Fruit fly (Drosophila melanogaster) whole organism, embryonic: ENCODE measurements around the gene AlaRS.

Experiments used
- ATbp ChIP-seq: fragments of 200-800 bp; sonication (Bioruptor generic); optimal IDR thresholded peaks from 2 replicates; lab custom pipeline; 2017; ENCODE audit warnings: missing biosample characterization, mild to moderate bottlenecking, missing genetic modification characterization, missing genetic modification reagents
- Asciz ChIP-seq: fragments of 200-800 bp; sonication (Bioruptor generic); optimal IDR thresholded peaks from 2 replicates; lab custom pipeline; 2017; ENCODE audit warnings: missing biosample characterization, mild to moderate bottlenecking, missing genetic modification characterization, missing genetic modification reagents
- B-H2 ChIP-seq: fragments of 200-800 bp; sonication (Bioruptor generic); optimal IDR thresholded peaks from 2 replicates; lab custom pipeline; 2018; ENCODE audit warnings: missing biosample characterization, mild to moderate bottlenecking, missing genetic modification characterization
- BtbVII ChIP-seq: fragments of 200-800 bp; sonication (Bioruptor generic); optimal IDR thresholded peaks from 3 replicates; lab custom pipeline; 2017; ENCODE audit warnings: missing biosample characterization, mild to moderate bottlenecking, missing genetic modification characterization
- CG12071 ChIP-seq: fragments of 200-800 bp; sonication (Bioruptor generic); optimal IDR thresholded peaks from 3 replicates; lab custom pipeline; 2018; ENCODE audit warnings: missing biosample characterization, mild to moderate bottlenecking, missing genetic modification characterization
- CG12391 ChIP-seq: fragments of 200-800 bp; sonication (Bioruptor generic); optimal IDR thresholded peaks from 3 replicates; lab custom pipeline; 2018; ENCODE audit warnings: missing biosample characterization, mild to moderate bottlenecking, missing genetic modification characterization, moderate library complexity
- CG12659 ChIP-seq: fragments of 200-800 bp; sonication (Bioruptor generic); optimal IDR thresholded peaks from 3 replicates; lab custom pipeline; 2017; ENCODE audit warnings: mild to moderate bottlenecking, missing biosample characterization, missing genetic modification reagents, missing genetic modification characterization
- CG13296 ChIP-seq: fragments of 200-800 bp; sonication (Bioruptor generic); optimal IDR thresholded peaks from 3 replicates; lab custom pipeline; 2018; ENCODE audit warnings: missing biosample characterization, mild to moderate bottlenecking, missing genetic modification characterization
- CG17359 ChIP-seq: fragments of 200-800 bp; sonication (Bioruptor generic); optimal IDR thresholded peaks from 3 replicates; lab custom pipeline; 2018; ENCODE audit warnings: missing biosample characterization, mild to moderate bottlenecking, missing genetic modification characterization, moderate library complexity
- CG17568 ChIP-seq: fragments of 200-800 bp; sonication (Bioruptor generic); optimal IDR thresholded peaks from 2 replicates; lab custom pipeline; 2018; ENCODE audit warnings: missing biosample characterization, mild to moderate bottlenecking, missing genetic modification characterization, moderate library complexity
- CG18262 ChIP-seq: fragments of 200-800 bp; optimal IDR thresholded peaks from 3 replicates; lab custom pipeline; 2019; ENCODE audit warnings: missing biosample characterization, mild to moderate bottlenecking, missing genetic modification characterization, moderate library complexity
- CG18619 ChIP-seq: fragments of 200-800 bp; sonication (Bioruptor generic); optimal IDR thresholded peaks from 3 replicates; lab custom pipeline; 2017; ENCODE audit warnings: missing biosample characterization, mild to moderate bottlenecking, missing genetic modification characterization
- CG2120 ChIP-seq: fragments of 200-800 bp; sonication (Bioruptor generic); optimal IDR thresholded peaks from 3 replicates; lab custom pipeline; 2016; ENCODE audit warnings: missing biosample characterization, missing genetic modification characterization
- CG30403 ChIP-seq: fragments of 200-800 bp; sonication (Bioruptor generic); optimal IDR thresholded peaks from 3 replicates; lab custom pipeline; 2016; ENCODE audit warnings: missing biosample characterization, missing genetic modification characterization
- CG42726 ChIP-seq: fragments of 200-800 bp; sonication (Bioruptor generic); IDR thresholded peaks from 2 replicates; pipeline ENCODE4 v1.3.6; 2022; ENCODE audit warnings: missing biosample characterization, missing genetic modification characterization; ENCODE audit not compliant: partially characterized antibody
- CG8290 ChIP-seq, 3 experiments: fragments of 200-800 bp; sonication (Bioruptor generic); optimal IDR thresholded peaks; 2 replicates each; lab custom pipeline; 2016 to 2019; ENCODE audit warnings: missing biosample characterization in 3 of 3, missing genetic modification characterization in 3 of 3, mild to moderate bottlenecking in 2 of 3, moderate library complexity in 1 of 3
- CG8388 ChIP-seq: fragments of 200-800 bp; sonication (Bioruptor generic); optimal IDR thresholded peaks from 2 replicates; lab custom pipeline; 2019; ENCODE audit warnings: missing biosample characterization, mild to moderate bottlenecking, missing genetic modification characterization, moderate library complexity
- CoRest ChIP-seq: fragments of 200-800 bp; sonication (Bioruptor generic); optimal IDR thresholded peaks from 3 replicates; lab custom pipeline; 2018; ENCODE audit warnings: missing biosample characterization, mild to moderate bottlenecking, missing genetic modification characterization, moderate library complexity
- Dll ChIP-seq: fragments of 200-800 bp; sonication (Bioruptor generic); IDR thresholded peaks from 4 replicates; pipeline ENCODE4 v1.3.6; 2022; ENCODE audit warnings: missing biosample characterization, missing genetic modification characterization; ENCODE audit not compliant: partially characterized antibody
- Eip74EF ChIP-seq, 2 experiments: fragments of 200-800 bp in 1 of 2; fragments of >200 bp in 1 of 2; sonication (Bioruptor generic) in 1 of 2; optimal IDR thresholded peaks; 2 replicates each; lab custom pipeline; 2017 to 2019; ENCODE audit warnings: missing biosample characterization in 2 of 2, missing genetic modification characterization in 2 of 2, mild to moderate bottlenecking in 1 of 2, moderate library complexity in 1 of 2
- Fer3 ChIP-seq: fragments of 200-800 bp; sonication (Bioruptor generic); optimal IDR thresholded peaks from 2 replicates; lab custom pipeline; 2018; ENCODE audit warnings: missing biosample characterization, mild to moderate bottlenecking, missing genetic modification characterization, moderate library complexity
- HLH54F ChIP-seq: fragments of 200-800 bp; sonication (Bioruptor generic); optimal IDR thresholded peaks from 3 replicates; lab custom pipeline; 2016; ENCODE audit warnings: missing biosample characterization, missing genetic modification characterization
- Hr51 ChIP-seq, 2 experiments: fragments of 200-800 bp; sonication (Bioruptor generic); optimal IDR thresholded peaks; 2 replicates in 1 of 2; 3 replicates in 1 of 2; lab custom pipeline; 2016 to 2018; ENCODE audit warnings: missing biosample characterization in 2 of 2, missing genetic modification characterization in 2 of 2, mild to moderate bottlenecking in 1 of 2, moderate library complexity in 1 of 2
- MTF-1 ChIP-seq: fragments of 200-800 bp; sonication (Bioruptor generic); optimal IDR thresholded peaks from 2 replicates; lab custom pipeline; 2018; ENCODE audit warnings: missing biosample characterization, mild to moderate bottlenecking, missing genetic modification characterization, borderline replicate concordance
- Nf-YB ChIP-seq: fragments of 200-800 bp; sonication (Bioruptor generic); optimal IDR thresholded peaks from 3 replicates; lab custom pipeline; 2019; ENCODE audit warnings: missing biosample characterization, mild to moderate bottlenecking, missing genetic modification characterization, moderate library complexity
- NfI ChIP-seq: fragments of 200-800 bp; sonication (Bioruptor generic); optimal IDR thresholded peaks from 3 replicates; lab custom pipeline; 2018; ENCODE audit warnings: missing biosample characterization, mild to moderate bottlenecking, missing genetic modification characterization, moderate library complexity
- Pdp1 ChIP-seq, 2 experiments: fragments of 200-800 bp; sonication (Bioruptor generic); optimal IDR thresholded peaks; 3 replicates each; lab custom pipeline; 2016; ENCODE audit warnings: missing biosample characterization in 2 of 2, missing genetic modification characterization in 2 of 2, mild to moderate bottlenecking in 1 of 2, moderate library complexity in 1 of 2
- Sox100B ChIP-seq: fragments of 200-800 bp; sonication (Bioruptor generic); optimal IDR thresholded peaks from 3 replicates; lab custom pipeline; 2018; ENCODE audit warnings: missing biosample characterization, mild to moderate bottlenecking, missing genetic modification characterization
- Vsx1 ChIP-seq: fragments of 200-800 bp; sonication (Bioruptor generic); optimal IDR thresholded peaks from 2 replicates; lab custom pipeline; 2017; ENCODE audit warnings: missing biosample characterization, mild to moderate bottlenecking, missing genetic modification characterization, missing genetic modification reagents
- Xrp1 ChIP-seq: fragments of 200-800 bp; sonication (Bioruptor generic); IDR thresholded peaks from 2 replicates; pipeline ENCODE4 v1.3.6; 2022; ENCODE audit warnings: missing biosample characterization, missing genetic modification characterization
- dmrt99B ChIP-seq: fragments of 200-800 bp; sonication (Bioruptor generic); optimal IDR thresholded peaks from 2 replicates; lab custom pipeline; 2018; ENCODE audit warnings: missing biosample characterization, mild to moderate bottlenecking, missing genetic modification characterization, moderate library complexity
- exex ChIP-seq: fragments of 200-800 bp; sonication (Bioruptor generic); optimal IDR thresholded peaks from 4 replicates; lab custom pipeline; 2018; ENCODE audit warnings: missing biosample characterization, mild to moderate bottlenecking, missing genetic modification characterization, moderate library complexity
- gem ChIP-seq: fragments of 200-800 bp; sonication (Bioruptor generic); optimal IDR thresholded peaks from 2 replicates; lab custom pipeline; 2019; ENCODE audit warnings: missing biosample characterization, mild to moderate bottlenecking, missing genetic modification characterization, moderate library complexity
- gsb-n ChIP-seq: fragments of 200-800 bp; sonication (Bioruptor generic); optimal IDR thresholded peaks from 3 replicates; lab custom pipeline; 2018; ENCODE audit warnings: missing biosample characterization, mild to moderate bottlenecking, missing genetic modification characterization
- lab ChIP-seq: fragments of 200-800 bp; sonication (Bioruptor generic); optimal IDR thresholded peaks from 3 replicates; lab custom pipeline; 2017; ENCODE audit warnings: missing biosample characterization, missing genetic modification characterization, mild to moderate bottlenecking, moderate library complexity, missing genetic modification reagents
- lbe ChIP-seq: fragments of 200-800 bp; sonication (Bioruptor generic); optimal IDR thresholded peaks from 2 replicates; lab custom pipeline; 2016; ENCODE audit warnings: missing biosample characterization, mild to moderate bottlenecking, missing genetic modification characterization
- nmo ChIP-seq: fragments of 200-800 bp; sonication (Bioruptor generic); optimal IDR thresholded peaks from 2 replicates; lab custom pipeline; 2018; ENCODE audit warnings: missing biosample characterization, mild to moderate bottlenecking, missing genetic modification characterization, moderate library complexity
- otp ChIP-seq: fragments of 200-800 bp; sonication (Bioruptor generic); IDR thresholded peaks from 3 replicates; pipeline ENCODE4, ENCODE4 v1.3.6; 2022; ENCODE audit warnings: missing biosample characterization, missing genetic modification characterization
- pan ChIP-seq, 4 experiments: fragments of >200 bp in 3 of 4; fragments of 200-800 bp in 1 of 4; sonication (Bioruptor generic) in 1 of 4; optimal IDR thresholded peaks in 3 of 4; IDR thresholded peaks in 1 of 4; 2 replicates each; pipeline versions ENCODE4 v1.3.6 to Lab custom; 2017 to 2022; ENCODE audit warnings: missing biosample characterization in 2 of 4, missing genetic modification characterization in 2 of 4, mixed read lengths in 1 of 4
- salm ChIP-seq: fragments of 200-800 bp; sonication (Bioruptor generic); optimal IDR thresholded peaks from 2 replicates; lab custom pipeline; 2018; ENCODE audit warnings: missing biosample characterization, mild to moderate bottlenecking, missing genetic modification characterization
- sr ChIP-seq: fragments of 200-800 bp; sonication (Bioruptor generic); IDR thresholded peaks from 3 replicates; pipeline ENCODE4 v1.3.6; 2022; ENCODE audit warnings: missing biosample characterization, missing genetic modification characterization
- unpg ChIP-seq: fragments of 200-800 bp; sonication (Bioruptor generic); optimal IDR thresholded peaks from 3 replicates; lab custom pipeline; 2018; ENCODE audit warnings: missing biosample characterization, mild to moderate bottlenecking, missing genetic modification characterization, moderate library complexity
- usp ChIP-seq: fragments of >200 bp; optimal IDR thresholded peaks from 2 replicates; lab custom pipeline; 2017; ENCODE audit warnings: missing biosample characterization, missing genetic modification characterization
- wek ChIP-seq: fragments of 200-800 bp; sonication (Bioruptor generic); optimal IDR thresholded peaks from 3 replicates; lab custom pipeline; 2018; ENCODE audit warnings: missing biosample characterization, mild to moderate bottlenecking, missing genetic modification characterization, moderate library complexity

AlaRS gene

DNA sequence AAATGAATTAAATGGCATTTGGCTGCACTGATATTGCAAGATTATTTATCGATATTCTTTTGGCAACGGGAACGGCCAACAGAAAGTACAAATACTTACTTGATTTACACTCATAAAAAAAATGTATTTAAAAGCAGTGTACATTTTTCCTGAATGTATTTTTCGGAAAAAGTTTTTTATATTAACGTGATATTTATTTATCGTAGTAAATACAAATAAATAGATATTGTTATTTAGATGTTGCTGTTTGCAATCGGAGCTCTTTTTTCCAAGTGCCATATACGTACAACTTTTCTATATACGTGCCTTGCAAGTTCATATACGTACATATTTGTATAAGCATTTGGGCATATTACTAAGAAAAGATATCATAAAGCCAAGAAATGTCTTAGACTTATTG lies 30.2 kb downstream of the AlaRS start:
- TF ChIP-seq CG18262 (tag; lab: Kevin White, UChicago) (no peak), HLH54F (GFP tag; lab: Kevin White, UChicago) (no peak), gem (peak; percentile 14), lbe (GFP tag; lab: Kevin White, UChicago) (peak; percentile 5), gsb-n (tag; lab: Kevin White, UChicago) (no peak), lab (GFP tag; lab: Kevin White, UChicago) (peak; percentile 4), Hr51 (GFP tag; optimal IDR thresholded peaks at IDR 0.05; lab: Kevin White, UChicago) (peak in 1 of 2 experiments; percentile 8), CG17359 (tag; lab: Kevin White, UChicago) (peak; percentile 17), pan (optimal IDR thresholded peaks at IDR 0.05; lab: Kevin White, UChicago) (no peak), pan (GFP tag; optimal IDR thresholded peaks at IDR 0.05 in 1 of 2, IDR thresholded peaks at IDR 0.05 in 1 of 2) (peak in 1 of 2 experiments; percentile 54)
- TF ChIP-seq, all 482 proteins: peak for 6

- TF ChIP-seq Eip74EF (GFP tag; optimal IDR thresholded peaks at IDR 0.05; lab: Kevin White, UChicago) (peak in 1 of 2 experiments; percentile 23), MTF-1 (GFP tag; lab: Kevin White, UChicago) (peak; percentile 41), CG17359 (tag; lab: Kevin White, UChicago) (peak; percentile 59), nmo (GFP tag; lab: Kevin White, UChicago) (no peak), CG12659 (GFP tag; lab: Kevin White, UChicago) (peak; percentile 24), exex (peak; percentile 88), CoRest (tag; lab: Kevin White, UChicago) (peak; percentile 33), B-H2 (GFP tag; lab: Kevin White, UChicago) (peak; percentile 49), NfI (peak; percentile 2), CG2120 (GFP tag; lab: Kevin White, UChicago) (peak; percentile 36), dmrt99B (peak; percentile 25), CG13296 (GFP tag; lab: Kevin White, UChicago) (peak; percentile 74), unpg (peak; percentile 46), Xrp1 (GFP tag; lab: Robert Waterston, UW) (no peak), CG30403 (GFP tag; lab: Kevin White, UChicago) (no peak), Vsx1 (peak; percentile 51), CG18619 (GFP tag; lab: Kevin White, UChicago) (peak; percentile 8), Nf-YB (GFP tag; lab: Kevin White, UChicago) (peak; percentile 3), CG12071 (GFP tag; lab: Kevin White, UChicago) (peak; percentile 70), CG8290 (GFP tag; optimal IDR thresholded peaks at IDR 0.05; lab: Kevin White, UChicago) (no peak), CG8290 (tag; optimal IDR thresholded peaks at IDR 0.05; lab: Kevin White, UChicago) (peak in 1 of 2 experiments; percentile 63), CG8388 (peak; percentile 8), Pdp1 (GFP tag; optimal IDR thresholded peaks at IDR 0.05; lab: Kevin White, UChicago) (no peak), usp (GFP tag; lab: Kevin White, UChicago) (no peak), CG42726 (GFP tag; lab: Robert Waterston, UW) (no peak), wek (GFP tag; lab: Kevin White, UChicago) (peak; percentile 52), ATbp (GFP tag; lab: Kevin White, UChicago) (peak; percentile 80), BtbVII (GFP tag; lab: Kevin White, UChicago) (peak; percentile 57), Sox100B (GFP tag; lab: Kevin White, UChicago) (peak; percentile 8), Fer3 (tag; lab: Kevin White, UChicago) (peak; percentile 54), sr (GFP tag; lab: Robert Waterston, UW) (no peak), CG17568 (GFP tag; lab: Kevin White, UChicago) (peak; percentile 54), salm (tag; lab: Kevin White, UChicago) (peak; percentile 39), otp (GFP tag; lab: Robert Waterston, UW) (0 out of 3 replicates have a peak, but pooled peaks have one; percentile 26), Asciz (GFP tag; lab: Kevin White, UChicago) (peak; percentile 39), CG12391 (tag; lab: Kevin White, UChicago) (peak; percentile 21), Dll (no peak)
These were observed 30.9 kb downstream of the AlaRS start for dm6 chr2L:8350560-8351171.
